Worm (Caenorhabditis elegans): ENCODE results near the gene Y27F2A.8.

DNA sequence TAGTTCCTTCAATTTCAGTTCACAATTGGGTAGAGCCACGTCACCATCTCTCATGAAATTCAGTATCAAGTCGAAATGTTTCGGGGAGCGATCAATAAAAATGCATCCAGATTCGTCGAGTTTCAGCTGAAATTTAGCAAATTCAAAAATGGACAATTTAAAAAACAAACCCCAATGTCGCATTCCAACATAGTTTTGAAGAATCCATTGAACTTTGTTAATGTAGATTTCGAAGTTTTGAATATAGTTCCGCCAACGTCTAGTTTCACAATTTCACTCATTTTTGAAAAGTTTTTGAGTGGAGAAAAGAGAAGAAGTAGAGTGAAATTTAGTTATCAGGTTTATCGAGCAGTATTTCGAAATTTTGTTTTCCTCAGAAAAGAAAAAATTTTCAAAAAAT, 38.1 kb downstream of the Y27F2A.8 start, which contains the start of gene ZC239.14:
- TF ChIP-seq blmp-1 (tag; optimal IDR thresholded peaks at IDR 0.05) (no peak), nhr-28 (tag; optimal IDR thresholded peaks at IDR 0.05) (no peak), lin-13 (tag; optimal IDR thresholded peaks at IDR 0.05) (no peak), unc-62 (GFP tag; optimal IDR thresholded peaks at IDR 0.05) (no peak), elt-3 (tag; optimal IDR thresholded peaks at IDR 0.05) (no peak), nhr-12 (tag; optimal IDR thresholded peaks at IDR 0.05) (no peak), tbx-8 (GFP tag; optimal IDR thresholded peaks at IDR 0.05) (no peak), hlh-1 (tag; optimal IDR thresholded peaks at IDR 0.05) (no peak), pha-4 (tag; optimal IDR thresholded peaks at IDR 0.05) (no peak), M03D4.4 (tag; optimal IDR thresholded peaks at IDR 0.05) (no peak), nhr-237 (tag; optimal IDR thresholded peaks at IDR 0.05) (no peak), nhr-2 (tag; optimal IDR thresholded peaks at IDR 0.05) (no peak)
